Fruit fly (Drosophila melanogaster) whole organism, embryonic: ENCODE measurements around the gene TfIIA-S.
A peak's percentile ranks its signal among the peaks of the same experiment; 100 is the strongest.

Experiments used
- Aef1 ChIP-seq: fragments of 200-800 bp; sonication (Bioruptor generic); IDR thresholded peaks from 3 replicates; pipeline ENCODE4 v1.3.6; 2022; ENCODE audit warnings: missing biosample characterization, missing genetic modification characterization
- Asciz ChIP-seq: fragments of 200-800 bp; sonication (Bioruptor generic); optimal IDR thresholded peaks from 2 replicates; lab custom pipeline; 2017; ENCODE audit warnings: missing biosample characterization, mild to moderate bottlenecking, missing genetic modification characterization, missing genetic modification reagents
- Awh ChIP-seq: fragments of 200-800 bp; sonication (Bioruptor generic); IDR thresholded peaks from 2 replicates; pipeline ENCODE4, ENCODE4 v1.3.6; 2022; ENCODE audit warnings: missing biosample characterization, missing genetic modification characterization
- Blimp-1 ChIP-seq: fragments of 200-800 bp; sonication (Bioruptor generic); optimal IDR thresholded peaks from 3 replicates; lab custom pipeline; 2018; ENCODE audit warnings: missing biosample characterization, missing genetic modification characterization, mild to moderate bottlenecking, moderate library complexity, missing genetic modification reagents
- C15 ChIP-seq: fragments of 200-800 bp; sonication (Bioruptor generic); IDR thresholded peaks from 3 replicates; pipeline ENCODE4 v1.3.6; 2022; ENCODE audit warnings: missing biosample characterization, missing genetic modification characterization
- CG10147 ChIP-seq: fragments of 200-800 bp; sonication (Bioruptor generic); optimal IDR thresholded peaks from 2 replicates; lab custom pipeline; 2019; ENCODE audit warnings: missing biosample characterization, mild to moderate bottlenecking, missing genetic modification characterization, moderate library complexity
- CG11695 ChIP-seq: fragments of 200-800 bp; sonication (Bioruptor generic); IDR thresholded peaks from 3 replicates; pipeline ENCODE4 v1.3.6; 2022; ENCODE audit warnings: missing biosample characterization, missing genetic modification characterization
- CG12299 ChIP-seq: fragments of 200-800 bp; sonication (Bioruptor generic); optimal IDR thresholded peaks from 2 replicates; lab custom pipeline; 2018; ENCODE audit warnings: missing biosample characterization, mild to moderate bottlenecking, missing genetic modification characterization
- CG13123 ChIP-seq: fragments of 200-800 bp; sonication (Bioruptor generic); optimal IDR thresholded peaks from 2 replicates; lab custom pipeline; 2016; ENCODE audit warnings: missing biosample characterization, missing genetic modification characterization
- CG14441 ChIP-seq: fragments of 200-800 bp; sonication (Bioruptor generic); IDR thresholded peaks from 2 replicates; pipeline ENCODE4 v1.3.6; 2022; ENCODE audit warnings: missing biosample characterization, missing genetic modification characterization
- CG15073 ChIP-seq: fragments of 200-800 bp; sonication (Bioruptor generic); optimal IDR thresholded peaks from 2 replicates; lab custom pipeline; 2016; ENCODE audit warnings: missing biosample characterization, missing genetic modification characterization
- CG17829 ChIP-seq: fragments of 200-800 bp; optimal IDR thresholded peaks from 2 replicates; lab custom pipeline; 2019; ENCODE audit warnings: missing biosample characterization, mild to moderate bottlenecking, missing genetic modification characterization, moderate library complexity
- CG18011 ChIP-seq: fragments of 200-800 bp; sonication (Bioruptor generic); optimal IDR thresholded peaks from 2 replicates; lab custom pipeline; 2017; ENCODE audit warnings: missing biosample characterization, missing genetic modification characterization, mild to moderate bottlenecking, moderate library complexity, missing genotype
- CG4707 ChIP-seq: fragments of 200-800 bp; sonication (Bioruptor generic); optimal IDR thresholded peaks from 2 replicates; lab custom pipeline; 2018; ENCODE audit warnings: missing biosample characterization, mild to moderate bottlenecking, missing genetic modification characterization, moderate library complexity
- CG6254 ChIP-seq: fragments of 200-800 bp; sonication (Bioruptor generic); optimal IDR thresholded peaks from 3 replicates; lab custom pipeline; 2017; ENCODE audit warnings: mild to moderate bottlenecking, missing biosample characterization, missing genetic modification reagents, missing genetic modification characterization
- CG7556 ChIP-seq: fragments of 200-800 bp; sonication (Bioruptor generic); optimal IDR thresholded peaks from 2 replicates; lab custom pipeline; 2017; ENCODE audit warnings: missing biosample characterization, mild to moderate bottlenecking, missing genetic modification characterization
- CoRest ChIP-seq: fragments of 200-800 bp; sonication (Bioruptor generic); optimal IDR thresholded peaks from 3 replicates; lab custom pipeline; 2018; ENCODE audit warnings: missing biosample characterization, mild to moderate bottlenecking, missing genetic modification characterization, moderate library complexity
- Dll ChIP-seq: fragments of 200-800 bp; sonication (Bioruptor generic); IDR thresholded peaks from 4 replicates; pipeline ENCODE4 v1.3.6; 2022; ENCODE audit warnings: missing biosample characterization, missing genetic modification characterization; ENCODE audit not compliant: partially characterized antibody
- Drgx ChIP-seq: fragments of 200-800 bp; sonication (Bioruptor generic); IDR thresholded peaks from 2 replicates; pipeline ENCODE4 v1.3.6; 2022; ENCODE audit warnings: missing biosample characterization, missing genetic modification characterization
- GATAe ChIP-seq: fragments of 200-800 bp; sonication (Bioruptor generic); conservative IDR thresholded peaks from 2 replicates; pipeline ENCODE4 v1.3.6; 2022; ENCODE audit warnings: missing biosample characterization, missing genetic modification characterization
- Gsc ChIP-seq: fragments of 200-800 bp; sonication (Bioruptor generic); IDR thresholded peaks from 2 replicates; pipeline ENCODE4 v1.3.6; 2022; ENCODE audit warnings: missing biosample characterization, missing genetic modification characterization
- H2.0 ChIP-seq: fragments of 200-800 bp; sonication (Bioruptor generic); IDR thresholded peaks from 2 replicates; pipeline ENCODE4 v1.3.6; 2022; ENCODE audit warnings: missing biosample characterization, missing genetic modification characterization
- HLH4C ChIP-seq: fragments of 200-800 bp; sonication (Bioruptor generic); IDR thresholded peaks from 3 replicates; pipeline ENCODE4 v1.3.6; 2022; ENCODE audit warnings: missing biosample characterization, missing genetic modification characterization; ENCODE audit not compliant: partially characterized antibody
- Hand ChIP-seq: fragments of 200-800 bp; sonication (Bioruptor generic); optimal IDR thresholded peaks from 2 replicates; lab custom pipeline; 2017; ENCODE audit warnings: mild to moderate bottlenecking, missing biosample characterization, missing genetic modification reagents, missing genetic modification characterization
- HmgD ChIP-seq: fragments of 200-800 bp; sonication (Bioruptor generic); optimal IDR thresholded peaks from 3 replicates; lab custom pipeline; 2016; ENCODE audit warnings: missing biosample characterization, missing genetic modification characterization
- Hmr ChIP-seq: fragments of 200-800 bp; sonication (Bioruptor generic); optimal IDR thresholded peaks from 3 replicates; lab custom pipeline; 2017; ENCODE audit warnings: mild to moderate bottlenecking, missing biosample characterization, missing genetic modification reagents, missing genetic modification characterization
- Hr78 ChIP-seq, 2 experiments: fragments of 200-800 bp in 1 of 2; fragments of >200 bp in 1 of 2; sonication (Bioruptor generic) in 1 of 2; optimal IDR thresholded peaks; 2 replicates each; lab custom pipeline; 2017 to 2019; ENCODE audit warnings: missing biosample characterization in 2 of 2, missing genetic modification characterization in 2 of 2, mild to moderate bottlenecking in 1 of 2, moderate library complexity in 1 of 2
- Opbp ChIP-seq: fragments of 200-800 bp; sonication (Bioruptor generic); IDR thresholded peaks from 3 replicates; pipeline ENCODE4 v1.3.6; 2022; ENCODE audit warnings: missing biosample characterization, missing genetic modification characterization; ENCODE audit not compliant: partially characterized antibody
- Vsx1 ChIP-seq: fragments of 200-800 bp; sonication (Bioruptor generic); optimal IDR thresholded peaks from 2 replicates; lab custom pipeline; 2017; ENCODE audit warnings: missing biosample characterization, mild to moderate bottlenecking, missing genetic modification characterization, missing genetic modification reagents
- chinmo ChIP-seq: fragments of 200-800 bp; sonication (Bioruptor generic); IDR thresholded peaks from 4 replicates; pipeline ENCODE4 v1.3.6; 2022; ENCODE audit warnings: missing biosample characterization, missing genetic modification characterization; ENCODE audit not compliant: partially characterized antibody
- chm ChIP-seq: fragments of 200-800 bp; sonication (Bioruptor generic); IDR thresholded peaks from 2 replicates; pipeline ENCODE4 v1.3.6; 2022; ENCODE audit warnings: missing biosample characterization, missing genetic modification characterization
- ci ChIP-seq: fragments of 200-800 bp; sonication (Bioruptor generic); IDR thresholded peaks from 3 replicates; pipeline ENCODE4 v1.3.6; 2022; ENCODE audit warnings: missing biosample characterization, missing genetic modification characterization
- eyg ChIP-seq: fragments of 200-800 bp; sonication (Bioruptor generic); optimal IDR thresholded peaks from 3 replicates; lab custom pipeline; 2016; ENCODE audit warnings: missing biosample characterization, missing genetic modification characterization
- fd102C ChIP-seq: fragments of 200-800 bp; sonication (Bioruptor generic); optimal IDR thresholded peaks from 2 replicates; lab custom pipeline; 2018; ENCODE audit warnings: missing biosample characterization, mild to moderate bottlenecking, missing genetic modification characterization, moderate library complexity
- gsb ChIP-seq: fragments of 200-800 bp; sonication (Bioruptor generic); IDR thresholded peaks from 2 replicates; pipeline ENCODE4 v1.3.6; 2022; ENCODE audit warnings: missing biosample characterization, missing genetic modification characterization
- hb ChIP-seq: fragments of 200-800 bp; sonication (Bioruptor generic); IDR thresholded peaks from 3 replicates; pipeline ENCODE4 v1.3.6; 2022; ENCODE audit warnings: missing biosample characterization, missing genetic modification characterization; ENCODE audit not compliant: partially characterized antibody
- hbn ChIP-seq: fragments of 200-800 bp; sonication (Bioruptor generic); IDR thresholded peaks from 2 replicates; pipeline ENCODE4 v1.3.6; 2022; ENCODE audit warnings: missing biosample characterization, missing genetic modification characterization; ENCODE audit not compliant: partially characterized antibody
- jing ChIP-seq: fragments of 200-800 bp; sonication (Bioruptor generic); optimal IDR thresholded peaks from 2 replicates; lab custom pipeline; 2018; ENCODE audit warnings: missing biosample characterization, mild to moderate bottlenecking, missing genetic modification characterization
- kah ChIP-seq: fragments of 200-800 bp; sonication (Bioruptor generic); optimal IDR thresholded peaks from 2 replicates; lab custom pipeline; 2018; ENCODE audit warnings: missing biosample characterization, mild to moderate bottlenecking, missing genetic modification characterization
- mam ChIP-seq: fragments of 200-800 bp; sonication (Bioruptor generic); optimal IDR thresholded peaks from 3 replicates; lab custom pipeline; 2016; ENCODE audit warnings: missing biosample characterization, missing genetic modification characterization
- mld ChIP-seq: fragments of 200-800 bp; sonication (Bioruptor generic); IDR thresholded peaks from 3 replicates; pipeline ENCODE4 v1.3.6; 2022; ENCODE audit warnings: missing biosample characterization, missing genetic modification characterization; ENCODE audit not compliant: partially characterized antibody
- onecut ChIP-seq: fragments of 200-800 bp; sonication (Bioruptor generic); IDR thresholded peaks from 2 replicates; pipeline ENCODE4 v1.3.6; 2022; ENCODE audit warnings: missing biosample characterization, missing genetic modification characterization
- org-1 ChIP-seq: fragments of 200-800 bp; sonication (Bioruptor generic); optimal IDR thresholded peaks from 2 replicates; lab custom pipeline; 2017; ENCODE audit warnings: missing biosample characterization, missing genetic modification characterization
- psq ChIP-seq: fragments of 200-800 bp; sonication (Bioruptor generic); optimal IDR thresholded peaks from 2 replicates; lab custom pipeline; 2017; ENCODE audit warnings: missing biosample characterization, missing genetic modification characterization
- pum ChIP-seq: fragments of 200-800 bp; sonication (Bioruptor generic); optimal IDR thresholded peaks from 2 replicates; lab custom pipeline; 2016; ENCODE audit warnings: missing biosample characterization, missing genetic modification characterization
- pzg ChIP-seq: fragments of 200-800 bp; sonication (Bioruptor generic); optimal IDR thresholded peaks from 3 replicates; lab custom pipeline; 2018; ENCODE audit warnings: missing biosample characterization, mild to moderate bottlenecking, missing genetic modification characterization, moderate library complexity
- row ChIP-seq: fragments of 200-800 bp; sonication (Bioruptor generic); IDR thresholded peaks from 3 replicates; pipeline ENCODE4 v1.3.6; 2022; ENCODE audit warnings: missing biosample characterization, missing genetic modification characterization
- sd ChIP-seq: fragments of 200-800 bp; sonication (Bioruptor generic); optimal IDR thresholded peaks from 3 replicates; lab custom pipeline; 2018; ENCODE audit warnings: missing biosample characterization, mild to moderate bottlenecking, missing genetic modification characterization, moderate library complexity
- sr ChIP-seq: fragments of 200-800 bp; sonication (Bioruptor generic); IDR thresholded peaks from 3 replicates; pipeline ENCODE4 v1.3.6; 2022; ENCODE audit warnings: missing biosample characterization, missing genetic modification characterization
- sug ChIP-seq: fragments of 200-800 bp; optimal IDR thresholded peaks from 2 replicates; lab custom pipeline; 2019; ENCODE audit warnings: missing biosample characterization, mild to moderate bottlenecking, missing genetic modification characterization, moderate library complexity

TfIIA-S gene

DNA sequence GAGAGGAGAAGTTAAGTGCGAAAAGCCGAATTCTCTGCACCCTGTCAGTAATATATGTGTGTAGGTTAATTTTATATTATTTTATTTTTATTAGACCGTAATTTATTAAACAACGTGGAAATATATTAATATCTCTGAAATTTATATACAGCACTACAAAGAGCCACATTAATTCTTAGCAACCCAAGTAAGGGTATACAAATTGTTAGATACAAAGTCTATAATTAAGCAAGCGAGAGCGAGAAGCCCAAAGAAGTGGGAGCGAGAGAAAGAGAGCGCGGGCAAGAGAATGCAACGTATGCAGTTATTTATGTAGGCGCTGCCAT lies 3.8 kb downstream of the TfIIA-S start (continued):
- TF ChIP-seq CG11695 (GFP tag; lab: Robert Waterston, UW): peak; percentile 92
- TF ChIP-seq Hr78 (GFP tag; optimal IDR thresholded peaks at IDR 0.05; lab: Kevin White, UChicago): peak in 1 of 2 experiments; percentile 86
- no peak for TF ChIP-seq eyg
- TF ChIP-seq gsb (GFP tag; lab: Robert Waterston, UW): peak; percentile 72
- TF ChIP-seq CG17829: peak; percentile 98
- no peak for TF ChIP-seq HLH4C (GFP tag; lab: Robert Waterston, UW)
- peak; percentile 75; the same call in 1 of the 3 replicates for TF ChIP-seq C15 (GFP tag; lab: Robert Waterston, UW)
- TF ChIP-seq kah (GFP tag; lab: Kevin White, UChicago): peak; percentile 81
- peak; percentile 96; the same call in 1 of the 2 replicates for TF ChIP-seq chm (GFP tag; lab: Robert Waterston, UW)
- TF ChIP-seq org-1 (GFP tag; lab: Kevin White, UChicago): peak; percentile 73
- TF ChIP-seq CG4707 (GFP tag; lab: Kevin White, UChicago): peak; percentile 86
- TF ChIP-seq pum (GFP tag; lab: Kevin White, UChicago): peak; percentile 61
- TF ChIP-seq chinmo (GFP tag; lab: Robert Waterston, UW): no peak
- TF ChIP-seq sug (tag; lab: Kevin White, UChicago): peak; percentile 22
- TF ChIP-seq Aef1 (GFP tag; lab: Robert Waterston, UW): peak; percentile 86
- peak; percentile 65 for TF ChIP-seq sd (tag; lab: Kevin White, UChicago)
- TF ChIP-seq Drgx (GFP tag; lab: Robert Waterston, UW): peak; percentile 99
- TF ChIP-seq Opbp (GFP tag; lab: Robert Waterston, UW): no peak
- TF ChIP-seq mld (GFP tag; lab: Robert Waterston, UW): no peak
- peak; percentile 79 for TF ChIP-seq Vsx1 (GFP tag; lab: Kevin White, UChicago)
- peak; percentile 32; the same call in 1 of the 2 replicates for TF ChIP-seq GATAe
- no peak for TF ChIP-seq pzg (GFP tag; lab: Kevin White, UChicago)
- TF ChIP-seq CG18011 (GFP tag; lab: Kevin White, UChicago): peak; percentile 40
- TF ChIP-seq CG14441 (GFP tag; lab: Robert Waterston, UW): peak; percentile 90
- peak; percentile 91 for TF ChIP-seq onecut (GFP tag; lab: Robert Waterston, UW)
- TF ChIP-seq hb: no peak
- peak; percentile 79 for TF ChIP-seq CG10147 (GFP tag; lab: Kevin White, UChicago)
- peak; percentile 98 for TF ChIP-seq Blimp-1
- peak; percentile 45 for TF ChIP-seq CG15073 (GFP tag; lab: Kevin White, UChicago)
- TF ChIP-seq Awh (GFP tag; lab: Robert Waterston, UW): peak; percentile 96
- peak; percentile 92 for TF ChIP-seq Asciz (GFP tag; lab: Kevin White, UChicago)
- peak; percentile 36 for TF ChIP-seq mam (GFP tag; lab: Kevin White, UChicago)
- TF ChIP-seq fd102C: peak; percentile 76
- TF ChIP-seq ci: peak; percentile 96
- peak; percentile 95 for TF ChIP-seq CoRest (tag; lab: Kevin White, UChicago)
- peak; percentile 84 for TF ChIP-seq psq (GFP tag; lab: Kevin White, UChicago)
- TF ChIP-seq Hmr (GFP tag; lab: Kevin White, UChicago): peak; percentile 67
- peak; percentile 76 for TF ChIP-seq jing (GFP tag; lab: Kevin White, UChicago)
- TF ChIP-seq CG12299: peak; percentile 90
- TF ChIP-seq CG6254 (GFP tag; lab: Kevin White, UChicago): peak; percentile 91
- TF ChIP-seq Gsc (GFP tag; lab: Robert Waterston, UW): peak; percentile 82
- TF ChIP-seq CG13123 (GFP tag; lab: Kevin White, UChicago): peak; percentile 86
- TF ChIP-seq HmgD (GFP tag; lab: Kevin White, UChicago): no peak
- TF ChIP-seq CG7556 (GFP tag; lab: Kevin White, UChicago): peak; percentile 87
- no peak for TF ChIP-seq Dll (GFP tag; lab: Robert Waterston, UW)
- TF ChIP-seq row (GFP tag; lab: Robert Waterston, UW): peak; percentile 97
- no peak for TF ChIP-seq hbn (GFP tag; lab: Robert Waterston, UW)
- TF ChIP-seq H2.0 (GFP tag; lab: Robert Waterston, UW): peak; percentile 94
- TF ChIP-seq sr: peak; percentile 46; the same call in 2 of the 3 replicates
- no peak for TF ChIP-seq Hand (GFP tag; lab: Kevin White, UChicago)
